Fruit fly (Drosophila melanogaster): ENCODE measurements around the gene CG17751.

dm6 chr3R:19656455-19656854, 49.4 kb downstream of the CG17751 start:
- TF ChIP-seq CTCF (optimal IDR thresholded peaks at IDR 0.05) (no peak), CG8478 (optimal IDR thresholded peaks at IDR 0.05) (no peak)
